Worm (Caenorhabditis elegans) whole organism, midembryonic: Measurements from ENCODE around the gene C42C1.8.
"Not testable (repeated sequence)": the region's sequence is repeated elsewhere in the genome, so short reads cannot be mapped to it uniquely, and the experiment has no call there.

Source experiments
- T22C8.4 ChIP-seq: fragments of 200-800 bp; sonication (Bioruptor generic); IDR thresholded peaks from 2 replicates; pipeline ENCODE4 v1.3.6; 2022; ENCODE audit warnings: missing genetic modification characterization, missing compliant biosample characterization
- cog-1 ChIP-seq: sonication (generic microtip); optimal IDR thresholded peaks from 2 replicates; lab custom pipeline; 2016; ENCODE audit warnings: missing genetic modification characterization, missing compliant biosample characterization
- flt-1 ChIP-seq: fragments of 200-800 bp; sonication (Bioruptor generic); IDR thresholded peaks from 2 replicates; pipeline ENCODE4 v1.3.6; 2022; ENCODE audit warnings: missing genetic modification characterization, missing compliant biosample characterization
- klf-2 ChIP-seq: fragments of 200-800 bp; sonication (Bioruptor generic); conservative IDR thresholded peaks from 2 replicates; pipeline ENCODE4 v1.3.6; 2022; ENCODE audit warnings: missing genetic modification reagents, missing genetic modification characterization, missing compliant biosample characterization
- med-1 ChIP-seq: sonication (generic microtip); optimal IDR thresholded peaks from 2 replicates; lab custom pipeline; 2017; ENCODE audit warnings: missing genetic modification characterization, mild to moderate bottlenecking, missing compliant biosample characterization, antibody characterized with exemption, missing genetic modification reagents; ENCODE audit not compliant: insufficient read depth
- ref-1 ChIP-seq: fragments of 200-800 bp; sonication (Bioruptor generic); conservative IDR thresholded peaks from 2 replicates; pipeline ENCODE4 v1.3.6; 2022; ENCODE audit warnings: missing genetic modification reagents, missing genetic modification characterization, missing compliant biosample characterization
- tab-1 ChIP-seq: fragments of 200-800 bp; sonication (Bioruptor generic); IDR thresholded peaks from 2 replicates; pipeline ENCODE4 v1.3.6; 2022; ENCODE audit warnings: missing genetic modification characterization, missing compliant biosample characterization
- ztf-23 ChIP-seq: fragments of 200-800 bp; sonication (Bioruptor generic); IDR thresholded peaks from 2 replicates; pipeline ENCODE4 v1.3.6; 2022; ENCODE audit warnings: missing genetic modification reagents, missing genetic modification characterization, missing compliant biosample characterization
- ztf-29 ChIP-seq: fragments of 200-800 bp; sonication (Bioruptor generic); IDR thresholded peaks from 2 replicates; pipeline ENCODE4 v1.3.6; 2022; ENCODE audit warnings: missing genetic modification reagents, missing genetic modification characterization, missing compliant biosample characterization

The C42C1.8 gene

DNA sequence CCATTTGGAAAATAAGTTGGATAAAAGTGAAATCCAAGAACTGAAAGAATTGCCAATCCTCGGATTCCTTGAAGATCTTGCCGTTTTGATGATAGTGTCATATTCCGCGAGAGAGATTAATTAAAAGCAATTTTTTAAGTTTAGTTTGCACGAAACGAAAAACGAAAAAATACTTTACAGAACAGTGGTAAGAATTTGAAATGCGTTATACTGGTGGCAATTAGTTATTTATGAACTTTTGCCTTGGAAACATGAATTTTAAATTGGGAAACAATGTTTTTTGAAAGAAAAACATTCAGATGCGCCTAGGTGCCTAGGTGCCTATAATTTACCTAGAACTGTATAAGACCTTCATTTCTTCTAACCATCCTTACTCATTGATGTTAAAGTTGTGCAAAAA is 16.9 kb downstream of the C42C1.8 start, which contains the start of gene oac-57:
Gene oac-57 (minus strand): TSS at position 101 of the 400 bp plus-strand sequence.
- no peak for TF ChIP-seq tab-1 (GFP tag; lab: Robert Waterston, UW)
- TF ChIP-seq T22C8.4 (GFP tag; lab: Robert Waterston, UW), result no peak
- TF ChIP-seq cog-1 (tag; lab: Kevin White, UChicago), result no peak
- TF ChIP-seq ztf-29 (GFP tag; lab: Robert Waterston, UW), result no peak
- TF ChIP-seq flt-1, result no peak
- TF ChIP-seq med-1 (GFP tag; lab: Kevin White, UChicago), result no peak
- TF ChIP-seq klf-2 (GFP tag; lab: Robert Waterston, UW), result no peak
- TF ChIP-seq ztf-23 (GFP tag; lab: Robert Waterston, UW), result no peak
- TF ChIP-seq ref-1 (GFP tag; lab: Robert Waterston, UW), result no peak

ce11 chrIV:12311597-12311996 is 20.8 kb downstream of the C42C1.8 start, which contains the start of gene oac-58:
TSS of gene oac-58 (minus strand) at chrIV:12311697.
- TF ChIP-seq cog-1 (tag; lab: Kevin White, UChicago) (no peak), klf-2 (GFP tag; lab: Robert Waterston, UW) (no peak), ref-1 (GFP tag; lab: Robert Waterston, UW) (no peak), T22C8.4 (GFP tag; lab: Robert Waterston, UW) (no peak)

ce11 chrIV:12326932-12327331 is 36.1 kb downstream of the C42C1.8 start, which contains the start of gene F19B6.3:
TSS of gene F19B6.3 (plus strand) at chrIV:12327232.
- TF ChIP-seq cog-1 (tag; lab: Kevin White, UChicago); ztf-29 (GFP tag; lab: Robert Waterston, UW); ref-1 (GFP tag; lab: Robert Waterston, UW): not testable (repeated sequence)

- TF ChIP-seq med-1 (GFP tag; lab: Kevin White, UChicago) (no peak), ref-1 (GFP tag; lab: Robert Waterston, UW) (no peak), cog-1 (tag; lab: Kevin White, UChicago) (no peak), ztf-29 (GFP tag; lab: Robert Waterston, UW) (no peak), flt-1 (no peak), ztf-23 (GFP tag; lab: Robert Waterston, UW) (no peak)
Measured at ce11 chrIV:12330840-12331359, 40.1 kb downstream of the C42C1.8 start, which contains the start of gene ufd-1. TSS of gene ufd-1 (minus strand) at chrIV:12330890.

DNA sequence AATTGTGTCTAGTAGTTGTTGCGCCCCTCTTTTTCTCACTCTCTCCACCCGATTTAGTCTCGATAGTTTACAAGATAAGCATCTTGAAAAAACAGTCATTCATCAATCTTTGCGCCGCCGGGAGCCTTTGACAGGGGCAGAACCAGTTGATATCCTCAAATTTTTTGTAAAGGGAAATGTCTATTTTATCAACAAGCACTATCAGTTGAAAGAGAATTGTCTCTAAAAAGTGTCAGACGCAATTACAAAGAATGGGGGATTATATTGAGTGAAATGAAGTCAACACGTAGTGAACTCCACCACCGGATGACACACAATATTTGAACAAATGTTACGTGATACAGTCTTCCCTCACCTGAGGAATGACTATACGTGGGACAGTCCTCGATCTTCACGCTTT is 43.3 kb downstream of the C42C1.8 start:
- TF ChIP-seq tab-1 (GFP tag; lab: Robert Waterston, UW), result no peak
- TF ChIP-seq med-1 (GFP tag; lab: Kevin White, UChicago), result no peak
- no peak for TF ChIP-seq ref-1 (GFP tag; lab: Robert Waterston, UW)
- TF ChIP-seq ztf-29 (GFP tag; lab: Robert Waterston, UW), result no peak
- no peak for TF ChIP-seq cog-1 (tag; lab: Kevin White, UChicago)
- no peak for TF ChIP-seq ztf-23 (GFP tag; lab: Robert Waterston, UW)
- TF ChIP-seq T22C8.4 (GFP tag; lab: Robert Waterston, UW), result no peak
- no peak for TF ChIP-seq flt-1
- TF ChIP-seq klf-2 (GFP tag; lab: Robert Waterston, UW), result no peak

DNA sequence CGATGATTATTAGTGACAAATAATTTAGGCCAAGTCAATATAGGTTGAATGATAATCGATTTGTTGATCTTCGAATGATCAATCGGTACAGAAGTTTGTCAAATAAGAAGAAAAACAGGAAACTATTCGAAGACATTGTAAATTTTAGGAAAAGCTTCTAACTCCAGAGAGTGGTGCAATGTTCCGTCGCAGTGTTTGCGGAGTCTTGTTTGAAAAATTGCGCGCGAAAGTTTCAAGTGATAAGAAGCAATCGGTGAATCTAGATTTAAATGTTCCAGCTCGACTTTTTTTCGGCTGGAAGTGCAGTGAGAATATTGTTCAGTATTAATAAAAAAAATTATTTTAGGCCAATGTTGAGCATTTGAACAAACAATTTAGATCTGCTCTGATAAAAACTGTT is 43.9 kb downstream of the C42C1.8 start:
- TF ChIP-seq tab-1 (GFP tag; lab: Robert Waterston, UW) (no peak), flt-1 (no peak), med-1 (GFP tag; lab: Kevin White, UChicago) (no peak), cog-1 (tag; lab: Kevin White, UChicago) (no peak), T22C8.4 (GFP tag; lab: Robert Waterston, UW) (no peak), ref-1 (GFP tag; lab: Robert Waterston, UW) (no peak), klf-2 (GFP tag; lab: Robert Waterston, UW) (no peak), ztf-23 (GFP tag; lab: Robert Waterston, UW) (no peak), ztf-29 (GFP tag; lab: Robert Waterston, UW) (no peak)

DNA sequence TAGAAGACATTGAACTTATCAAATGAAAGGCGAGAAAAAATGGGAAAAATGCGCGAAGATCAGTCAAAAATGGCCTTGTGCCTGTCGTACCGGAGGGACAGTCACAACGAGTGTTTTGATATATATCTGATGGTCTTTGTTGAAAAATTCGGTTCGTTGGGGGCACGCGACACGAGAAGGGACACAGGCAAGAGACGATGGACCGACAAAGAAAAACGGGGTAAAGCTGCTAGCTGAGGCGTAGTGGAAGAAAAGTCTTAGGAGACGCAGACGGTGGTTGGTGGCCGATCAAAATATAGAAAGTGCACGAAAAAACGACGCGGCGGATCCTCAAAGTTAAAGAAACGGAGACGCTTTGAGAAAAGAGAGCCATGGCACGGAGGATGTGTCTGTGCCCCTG is 44.4 kb downstream of the C42C1.8 start:
- TF ChIP-seq cog-1 (tag; lab: Kevin White, UChicago) (no peak), ref-1 (GFP tag; lab: Robert Waterston, UW) (no peak), klf-2 (GFP tag; lab: Robert Waterston, UW) (no peak), ztf-23 (GFP tag; lab: Robert Waterston, UW) (no peak), tab-1 (GFP tag; lab: Robert Waterston, UW) (no peak), ztf-29 (GFP tag; lab: Robert Waterston, UW) (no peak), flt-1 (no peak), med-1 (GFP tag; lab: Kevin White, UChicago) (no peak), T22C8.4 (GFP tag; lab: Robert Waterston, UW) (no peak)

DNA sequence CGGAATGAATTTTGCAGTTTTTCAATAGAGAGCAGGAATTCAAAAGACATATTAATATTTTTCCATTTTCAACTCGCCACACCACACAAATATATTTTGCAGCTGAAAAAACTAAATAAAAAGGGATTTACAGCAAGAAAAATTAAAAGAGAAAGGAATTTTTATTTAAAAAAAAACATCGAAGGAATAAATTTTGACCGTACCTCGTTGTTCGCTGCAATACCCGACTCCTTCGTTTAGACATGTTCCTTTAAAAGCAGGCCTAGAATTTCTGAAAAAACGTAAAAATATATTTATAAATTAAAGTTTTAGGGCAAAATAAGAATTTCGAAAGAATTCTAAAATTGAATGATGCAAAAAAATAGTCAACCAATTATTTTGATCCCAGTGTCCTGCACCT is 45.0 kb downstream of the C42C1.8 start, which contains the start of gene F19B6.1:
Gene F19B6.1 (minus strand): TSS at position 278 of the 400 bp plus-strand sequence.
- TF ChIP-seq ref-1 (GFP tag; lab: Robert Waterston, UW) (no peak), med-1 (GFP tag; lab: Kevin White, UChicago) (no peak), tab-1 (GFP tag; lab: Robert Waterston, UW) (no peak), cog-1 (tag; lab: Kevin White, UChicago) (no peak), ztf-29 (GFP tag; lab: Robert Waterston, UW) (no peak), klf-2 (GFP tag; lab: Robert Waterston, UW) (no peak), flt-1 (no peak), ztf-23 (GFP tag; lab: Robert Waterston, UW) (no peak), T22C8.4 (GFP tag; lab: Robert Waterston, UW) (no peak)

ce11 chrIV:12336893-12337627 is 46.2 kb downstream of the C42C1.8 start, which contains the start of the genes F19B6.10 and wht-5:
TSS of gene F19B6.10 (plus strand) at chrIV:12337193.
TSS of gene wht-5 (plus strand) at chrIV:12337577.
- TF ChIP-seq ztf-23 (GFP tag; lab: Robert Waterston, UW), result no peak
- TF ChIP-seq tab-1 (GFP tag; lab: Robert Waterston, UW), result no peak
- no peak for TF ChIP-seq med-1 (GFP tag; lab: Kevin White, UChicago)
- TF ChIP-seq klf-2 (GFP tag; lab: Robert Waterston, UW), result no peak
- no peak for TF ChIP-seq T22C8.4 (GFP tag; lab: Robert Waterston, UW)
- TF ChIP-seq ref-1 (GFP tag; lab: Robert Waterston, UW), result no peak
- TF ChIP-seq ztf-29 (GFP tag; lab: Robert Waterston, UW), result no peak
- no peak for TF ChIP-seq cog-1 (tag; lab: Kevin White, UChicago)
- TF ChIP-seq flt-1, result no peak
